Worm (Caenorhabditis elegans) whole organism, mixed stage, embryonic: Measurements from ENCODE around the gene arrd-11.

ENCODE experiments used
- M03D4.4 ChIP-seq: sonication (generic microtip); optimal IDR thresholded peaks from 2 replicates; lab custom pipeline; 2017; ENCODE audit warnings: mild to moderate bottlenecking, missing genetic modification characterization, missing compliant biosample characterization
- bed-3 ChIP-seq: fragments of 200-800 bp; sonication (Bioruptor generic); optimal IDR thresholded peaks from 3 replicates; lab custom pipeline; 2018; ENCODE audit warnings: mild to moderate bottlenecking, missing genetic modification characterization, moderate library complexity, missing compliant biosample characterization
- ceh-39 ChIP-seq: fragments of 150-350 bp; optimal IDR thresholded peaks from 2 replicates; lab custom pipeline; 2014; ENCODE audit warnings: missing biosample characterization, missing genetic modification characterization
- ceh-83 ChIP-seq: fragments of 200-800 bp; sonication (Bioruptor generic); optimal IDR thresholded peaks from 2 replicates; lab custom pipeline; 2018; ENCODE audit warnings: mild to moderate bottlenecking, missing genetic modification characterization, missing compliant biosample characterization
- ces-1 ChIP-seq: fragments of 150-350 bp; optimal IDR thresholded peaks from 2 replicates; lab custom pipeline; 2014; ENCODE audit warnings: missing biosample characterization, missing genetic modification reagents, missing genetic modification characterization
- cnd-1 ChIP-seq: fragments of 200-800 bp; sonication (Bioruptor generic); optimal IDR thresholded peaks from 2 replicates; lab custom pipeline; 2018; ENCODE audit warnings: mild to moderate bottlenecking, missing genetic modification characterization, missing compliant biosample characterization
- drap-1 ChIP-seq: fragments of 200-800 bp; sonication (Bioruptor generic); optimal IDR thresholded peaks from 3 replicates; lab custom pipeline; 2018; ENCODE audit warnings: mild to moderate bottlenecking, missing genetic modification characterization, missing compliant biosample characterization
- elt-3 ChIP-seq: fragments of 150-350 bp; optimal IDR thresholded peaks from 2 replicates; lab custom pipeline; 2014; ENCODE audit warnings: missing biosample characterization, missing genetic modification characterization
- flh-1 ChIP-seq: fragments of 200-800 bp; sonication (Bioruptor generic); optimal IDR thresholded peaks from 2 replicates; lab custom pipeline; 2018; ENCODE audit warnings: mild to moderate bottlenecking, missing genetic modification characterization, moderate library complexity, missing compliant biosample characterization
- ham-2 ChIP-seq: fragments of 200-800 bp; sonication (Bioruptor generic); optimal IDR thresholded peaks from 2 replicates; lab custom pipeline; 2018; ENCODE audit warnings: mild to moderate bottlenecking, missing genetic modification characterization, missing compliant biosample characterization
- hlh-1 ChIP-seq: fragments of 150-350 bp; optimal IDR thresholded peaks from 2 replicates; lab custom pipeline; 2014; ENCODE audit warnings: missing biosample characterization, missing genetic modification reagents, missing genetic modification characterization
- lin-13 ChIP-seq: fragments of 150-350 bp; optimal IDR thresholded peaks from 2 replicates; lab custom pipeline; 2014; ENCODE audit warnings: missing biosample characterization, missing genetic modification characterization
- lin-32 ChIP-seq: fragments of 200-800 bp; sonication (Bioruptor generic); optimal IDR thresholded peaks from 2 replicates; lab custom pipeline; 2018; ENCODE audit warnings: mild to moderate bottlenecking, missing genetic modification characterization, missing compliant biosample characterization
- lsy-2 ChIP-seq: fragments of 150-350 bp; optimal IDR thresholded peaks from 2 replicates; lab custom pipeline; 2014; ENCODE audit warnings: missing biosample characterization, missing genetic modification characterization
- mab-5 ChIP-seq: fragments of 150-350 bp; optimal IDR thresholded peaks from 2 replicates; lab custom pipeline; 2014; ENCODE audit warnings: missing biosample characterization, missing genetic modification characterization
- mep-1 ChIP-seq: fragments of 150-350 bp; optimal IDR thresholded peaks from 2 replicates; lab custom pipeline; 2017; ENCODE audit warnings: missing biosample characterization, missing genetic modification reagents, missing genetic modification characterization, inconsistent platforms
- mls-2 ChIP-seq: sonication (generic microtip); optimal IDR thresholded peaks from 2 replicates; lab custom pipeline; 2016; ENCODE audit warnings: mild to moderate bottlenecking, missing genetic modification characterization, moderate library complexity, missing compliant biosample characterization
- nhr-12 ChIP-seq: fragments of 150-350 bp; optimal IDR thresholded peaks from 2 replicates; lab custom pipeline; 2014; ENCODE audit warnings: missing biosample characterization, missing genetic modification characterization
- nhr-2 ChIP-seq: fragments of 150-350 bp; optimal IDR thresholded peaks from 2 replicates; lab custom pipeline; 2014; ENCODE audit warnings: missing biosample characterization, missing genetic modification characterization
- nhr-28 ChIP-seq: fragments of 150-350 bp; optimal IDR thresholded peaks from 2 replicates; lab custom pipeline; 2014; ENCODE audit warnings: missing biosample characterization, missing genetic modification characterization
- nhr-76 ChIP-seq: sonication (generic microtip); optimal IDR thresholded peaks from 2 replicates; lab custom pipeline; 2017; ENCODE audit warnings: missing biosample characterization, missing genetic modification characterization
- pha-4 ChIP-seq: fragments of 150-350 bp; optimal IDR thresholded peaks from 2 replicates; lab custom pipeline; 2018; ENCODE audit warnings: missing biosample characterization, missing genetic modification reagents, missing genetic modification characterization
- sem-2 ChIP-seq: fragments of 200-800 bp; sonication (Bioruptor generic); optimal IDR thresholded peaks from 2 replicates; lab custom pipeline; 2018; ENCODE audit warnings: mild to moderate bottlenecking, missing genetic modification characterization, missing compliant biosample characterization
- snpc-4 ChIP-seq: fragments of 150-350 bp; optimal IDR thresholded peaks from 2 replicates; lab custom pipeline; 2014; ENCODE audit warnings: missing biosample characterization, missing genetic modification characterization
- sptf-1 ChIP-seq: sonication (generic microtip); optimal IDR thresholded peaks from 2 replicates; lab custom pipeline; 2017; ENCODE audit warnings: mild to moderate bottlenecking, missing genetic modification characterization, moderate library complexity, missing compliant biosample characterization
- tbx-8 ChIP-seq: fragments of 200-800 bp; sonication (Bioruptor generic); optimal IDR thresholded peaks from 2 replicates; lab custom pipeline; 2018; ENCODE audit warnings: mild to moderate bottlenecking, missing genetic modification characterization, moderate library complexity, missing compliant biosample characterization
- unc-120 ChIP-seq: sonication (generic microtip); optimal IDR thresholded peaks from 2 replicates; lab custom pipeline; 2017; ENCODE audit warnings: missing genetic modification characterization, missing compliant biosample characterization; ENCODE audit not compliant: poor library complexity, severe bottlenecking
- unc-39 ChIP-seq: fragments of 150-350 bp; optimal IDR thresholded peaks from 2 replicates; lab custom pipeline; 2014; ENCODE audit warnings: missing biosample characterization, missing genetic modification characterization
- unc-62 ChIP-seq: fragments of 150-350 bp; optimal IDR thresholded peaks from 2 replicates; lab custom pipeline; 2014; ENCODE audit warnings: missing biosample characterization, missing genetic modification reagents, missing genetic modification characterization
- zip-8 ChIP-seq: fragments of 150-350 bp; optimal IDR thresholded peaks from 2 replicates; lab custom pipeline; 2014; ENCODE audit warnings: missing biosample characterization, missing genetic modification characterization

arrd-11 gene

DNA sequence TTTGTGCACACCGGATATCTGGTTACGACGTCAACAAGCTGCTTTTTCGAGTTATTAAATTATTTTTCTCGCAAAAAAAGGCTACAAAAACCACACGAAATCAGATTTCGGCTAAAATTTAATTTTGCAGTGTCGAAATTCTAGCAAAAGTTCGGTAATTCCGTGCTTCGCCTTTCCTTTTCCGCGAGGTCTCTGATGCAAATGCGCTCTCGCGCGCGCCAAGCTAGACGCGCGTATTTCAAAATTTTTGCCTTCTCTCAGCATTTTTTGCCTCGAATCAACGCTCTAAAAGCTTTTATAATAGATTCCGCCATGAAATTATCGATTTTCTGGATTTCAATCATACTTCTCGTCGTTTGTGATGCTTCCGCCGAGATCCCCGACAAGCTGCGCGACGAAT, 40.5 kb upstream of the arrd-11 start, which contains the start of gene Y54G9A.5:
Gene Y54G9A.5 (plus strand): TSS at position 245 of the 400 bp plus-strand sequence.
- TF ChIP-seq snpc-4 (tag; lab: Kevin White, UChicago) = no peak
- TF ChIP-seq zip-8 (tag; lab: Kevin White, UChicago) = no peak
- no peak for TF ChIP-seq nhr-76 (tag; lab: Kevin White, UChicago)
- no peak for TF ChIP-seq sem-2
- TF ChIP-seq lin-13 (tag; lab: Kevin White, UChicago) = no peak
- TF ChIP-seq bed-3 (GFP tag; lab: Kevin White, UChicago) = no peak
- no peak for TF ChIP-seq drap-1 (GFP tag; lab: Kevin White, UChicago)
- TF ChIP-seq ham-2 = no peak
- TF ChIP-seq flh-1 (GFP tag; lab: Kevin White, UChicago) = no peak
- TF ChIP-seq nhr-28 (tag; lab: Kevin White, UChicago) = no peak
- no peak for TF ChIP-seq mep-1 (tag; lab: Kevin White, UChicago)
- TF ChIP-seq ceh-83 = no peak

DNA sequence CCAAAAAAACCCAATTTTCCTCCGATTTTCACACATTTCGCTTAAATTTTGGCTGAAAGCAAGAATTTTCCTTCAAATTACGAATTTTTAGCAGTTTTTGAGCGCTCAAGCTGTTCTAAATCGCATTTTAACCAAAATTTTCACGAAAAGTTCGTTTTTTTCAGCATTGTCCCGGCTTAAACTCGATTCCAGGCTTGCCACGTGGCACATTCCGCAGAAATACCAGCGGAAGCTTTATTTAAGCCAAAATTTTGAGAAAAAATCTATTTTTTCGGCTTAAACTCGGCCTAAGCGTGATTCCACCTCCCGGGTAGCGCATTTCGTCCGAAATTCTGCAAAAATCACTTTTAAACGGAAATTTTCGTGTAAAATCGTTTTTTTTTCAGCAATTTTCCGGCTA, 39.5 kb upstream of the arrd-11 start:
- TF ChIP-seq unc-62 (GFP tag; lab: Kevin White, UChicago) (no peak), nhr-76 (tag; lab: Kevin White, UChicago) (no peak), unc-120 (tag; lab: Kevin White, UChicago) (no peak), lin-32 (no peak), lin-13 (tag; lab: Kevin White, UChicago) (no peak), cnd-1 (tag; lab: Kevin White, UChicago) (no peak), M03D4.4 (tag; lab: Kevin White, UChicago) (no peak), ces-1 (GFP tag; lab: Kevin White, UChicago) (no peak)

ce11 chrII:13725793-13726192, 37.4 kb upstream of the arrd-11 start, which contains the start of the genes Y54G9A.7 and bub-3:
Gene Y54G9A.7 (minus strand): TSS chrII:13725799.
Gene bub-3 (plus strand): TSS chrII:13726062.
- TF ChIP-seq ceh-39 (tag; lab: Kevin White, UChicago) (no peak), lsy-2 (tag; lab: Kevin White, UChicago) (peak; percentile 27), mep-1 (tag; lab: Kevin White, UChicago) (peak; percentile 14), elt-3 (tag; lab: Kevin White, UChicago) (no peak)
- TF ChIP-seq, all 35 proteins: peak for 2

- TF ChIP-seq unc-62 (GFP tag; lab: Kevin White, UChicago) (no peak), pha-4 (tag; lab: Kevin White, UChicago) (no peak), nhr-2 (tag; lab: Kevin White, UChicago) (no peak), mep-1 (tag; lab: Kevin White, UChicago) (no peak), sptf-1 (tag; lab: Kevin White, UChicago) (no peak), unc-120 (tag; lab: Kevin White, UChicago) (no peak), mab-5 (tag; lab: Kevin White, UChicago) (no peak), flh-1 (GFP tag; lab: Kevin White, UChicago) (no peak), nhr-12 (tag; lab: Kevin White, UChicago) (no peak), mls-2 (tag; lab: Kevin White, UChicago) (no peak), bed-3 (GFP tag; lab: Kevin White, UChicago) (no peak), ham-2 (no peak), snpc-4 (tag; lab: Kevin White, UChicago) (no peak), unc-39 (no peak), lin-13 (tag; lab: Kevin White, UChicago) (no peak), tbx-8 (GFP tag; lab: Kevin White, UChicago) (no peak), lsy-2 (tag; lab: Kevin White, UChicago) (no peak), lin-32 (no peak)
These were observed 33.8 kb upstream of the arrd-11 start, which contains the start of gene Y54G9A.9 for ce11 chrII:13729416-13729815. Gene Y54G9A.9 (plus strand): TSS chrII:13729716.

DNA sequence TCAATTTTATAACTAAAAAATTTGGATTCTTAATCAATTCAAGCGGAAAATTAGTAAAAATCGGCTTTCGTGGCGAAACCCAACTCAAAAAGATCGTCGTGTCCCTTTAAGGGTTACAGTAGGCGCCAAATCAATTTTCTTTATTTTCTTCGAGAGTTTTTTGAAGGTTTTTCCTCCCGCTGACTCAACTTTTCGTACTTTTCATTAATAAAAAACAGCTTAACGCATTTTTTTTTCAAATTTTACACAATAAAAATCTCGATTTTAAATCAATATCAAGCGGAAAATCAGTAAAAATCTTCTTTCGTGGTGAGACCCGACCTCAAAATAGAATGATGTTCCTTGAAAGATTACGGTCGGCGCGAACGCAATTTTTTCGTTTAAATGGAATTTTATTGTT, 31.1 kb upstream of the arrd-11 start:
- TF ChIP-seq elt-3 (tag; lab: Kevin White, UChicago) (no peak), tbx-8 (GFP tag; lab: Kevin White, UChicago) (no peak), unc-120 (tag; lab: Kevin White, UChicago) (no peak), hlh-1 (tag; lab: Kevin White, UChicago) (no peak), nhr-2 (tag; lab: Kevin White, UChicago) (no peak), M03D4.4 (tag; lab: Kevin White, UChicago) (no peak), drap-1 (GFP tag; lab: Kevin White, UChicago) (no peak)
